Worm (Caenorhabditis elegans): ENCODE data around the gene phat-5.

phat-5 gene

ce11 chrV:4122415-4122814, at the start of gene phat-5:
Gene phat-5 (minus strand): TSS chrV:4122515.
- TF ChIP-seq ztf-26 (tag; optimal IDR thresholded peaks at IDR 0.05): no peak
- TF ChIP-seq ceh-40 (GFP tag; IDR thresholded peaks at IDR 0.05): no peak
- TF ChIP-seq dox-1 (GFP tag; IDR thresholded peaks at IDR 0.05): no peak
- TF ChIP-seq rec-8 (tag; optimal IDR thresholded peaks at IDR 0.05): no peak
- TF ChIP-seq egl-44 (GFP tag; IDR thresholded peaks at IDR 0.05): no peak
- no peak for TF ChIP-seq cebp-1 (GFP tag; IDR thresholded peaks at IDR 0.05)
- no peak for TF ChIP-seq cebp-1 (tag; optimal IDR thresholded peaks at IDR 0.05)
- no peak for TF ChIP-seq nfya-1 (tag; optimal IDR thresholded peaks at IDR 0.05; ENCODE audit: borderline replicate concordance, insufficient read depth)
- no peak for TF ChIP-seq rpc-1 (optimal IDR thresholded peaks at IDR 0.05)
- TF ChIP-seq rpc-1 (tag; optimal IDR thresholded peaks at IDR 0.05): no peak
- TF ChIP-seq ztf-22 (GFP tag; optimal IDR thresholded peaks at IDR 0.05): no peak
- no peak for TF ChIP-seq akir-1 (GFP tag; optimal IDR thresholded peaks at IDR 0.05)
- no peak for TF ChIP-seq somi-1 (GFP tag; optimal IDR thresholded peaks at IDR 0.05)
- no peak for TF ChIP-seq snpc-1.1 (tag; optimal IDR thresholded peaks at IDR 0.05; ENCODE audit: insufficient read depth)
- no peak for TF ChIP-seq F37B4.10 (GFP tag; IDR thresholded peaks at IDR 0.05)
- TF ChIP-seq attf-3 (GFP tag; conservative IDR thresholded peaks at IDR 0.05): no peak

ce11 chrV:4170138-4170537, 47.8 kb upstream of the phat-5 start, which contains the start of gene Y45G5AM.7:
Gene Y45G5AM.7 (minus strand): TSS chrV:4170238.
- TF ChIP-seq aptf-3 (GFP tag; IDR thresholded peaks at IDR 0.05) (no peak), C06A6.2 (GFP tag; conservative IDR thresholded peaks at IDR 0.05) (no peak), hsf-1 (GFP tag; IDR thresholded peaks at IDR 0.05) (no peak), dpl-1 (GFP tag; optimal IDR thresholded peaks at IDR 0.05) (no peak), efl-1 (GFP tag; optimal IDR thresholded peaks at IDR 0.05) (no peak), madf-3 (GFP tag; IDR thresholded peaks at IDR 0.05) (no peak), ama-1 (optimal IDR thresholded peaks at IDR 0.05) (no peak), ama-1 (GFP tag; optimal IDR thresholded peaks at IDR 0.05) (no peak), unc-62 (GFP tag; optimal IDR thresholded peaks at IDR 0.05) (no peak), lin-54 (GFP tag; optimal IDR thresholded peaks at IDR 0.05) (no peak), F57A8.1 (GFP tag; optimal IDR thresholded peaks at IDR 0.05) (no peak)

DNA sequence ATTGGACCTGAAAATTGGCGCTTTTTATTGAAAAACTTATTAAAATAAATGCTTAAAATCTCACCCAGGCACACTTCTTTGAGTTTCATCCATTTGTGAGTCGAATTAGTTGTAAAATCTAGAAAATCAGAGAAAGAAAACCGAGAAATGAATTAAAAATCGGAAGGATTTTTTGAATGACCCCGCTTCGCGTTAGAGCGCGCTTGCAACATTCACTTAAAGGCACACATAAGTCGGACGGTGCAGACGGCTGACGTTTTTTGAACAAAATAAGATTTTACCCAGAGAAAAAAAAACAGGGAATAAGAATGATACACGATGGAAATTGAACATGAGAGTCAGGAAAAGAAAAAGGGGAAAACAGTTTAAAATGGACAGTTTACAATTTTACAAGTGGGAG, 47.3 kb upstream of the phat-5 start:
- TF ChIP-seq F55B11.4 (tag; optimal IDR thresholded peaks at IDR 0.05; ENCODE audit: borderline replicate concordance, insufficient read depth): no peak
- TF ChIP-seq atf-7 (tag; optimal IDR thresholded peaks at IDR 0.05): no peak
- no peak for TF ChIP-seq K11D2.4 (GFP tag; IDR thresholded peaks at IDR 0.05)
- TF ChIP-seq snpc-3.4 (tag; optimal IDR thresholded peaks at IDR 0.05): peak; percentile 8
- TF ChIP-seq ztf-28 (GFP tag; IDR thresholded peaks at IDR 0.05): no peak
- peak; percentile 2 for TF ChIP-seq tbp1 (GFP tag; optimal IDR thresholded peaks at IDR 0.05)
- TF ChIP-seq F33H1.4 (GFP tag; IDR thresholded peaks at IDR 0.05): peak; percentile 41; the same call in 1 of the 2 replicates
- no peak for TF ChIP-seq xnd-1 (tag; optimal IDR thresholded peaks at IDR 0.05)
- peak; percentile 13 for TF ChIP-seq snpc-4 (GFP tag; optimal IDR thresholded peaks at IDR 0.05)
- no peak for TF ChIP-seq snpc-4 (tag; optimal IDR thresholded peaks at IDR 0.05)
- no peak for TF ChIP-seq ztf-25 (GFP tag; IDR thresholded peaks at IDR 0.05)
- no peak for TF ChIP-seq F39B2.1 (GFP tag; IDR thresholded peaks at IDR 0.05)
- no peak for TF ChIP-seq cebp-2 (GFP tag; IDR thresholded peaks at IDR 0.05)
- TF ChIP-seq efl-1 (GFP tag; optimal IDR thresholded peaks at IDR 0.05): peak; percentile 24
- TF ChIP-seq aptf-2 (GFP tag; conservative IDR thresholded peaks at IDR 0.05): no peak
- no peak for TF ChIP-seq mes-4 (tag; optimal IDR thresholded peaks at IDR 0.05)
- peak; percentile 20; the same call in 1 of the 2 replicates for TF ChIP-seq hmg-1.2 (GFP tag; IDR thresholded peaks at IDR 0.05)
- no peak for TF ChIP-seq zim-3 (tag; optimal IDR thresholded peaks at IDR 0.05)
- no peak for TF ChIP-seq rec-8 (tag; optimal IDR thresholded peaks at IDR 0.05)
- peak; percentile 72 for TF ChIP-seq mcd-1 (GFP tag; IDR thresholded peaks at IDR 0.05)
- no peak for TF ChIP-seq ceh-79 (tag; optimal IDR thresholded peaks at IDR 0.05)
- no peak for TF ChIP-seq ztf-22 (GFP tag; optimal IDR thresholded peaks at IDR 0.05)
- peak; percentile 47 for TF ChIP-seq lsl-1 (GFP tag; optimal IDR thresholded peaks at IDR 0.05)
- no peak for TF ChIP-seq nfyb-1 (GFP tag; IDR thresholded peaks at IDR 0.05)
